Fruit fly (Drosophila melanogaster): ENCODE data around the gene Sdr.

The Sdr gene

dm6 chr3R:14890064-14890709 lies 28.2 kb upstream of the Sdr start, which contains the start of the genes CycC and UQCR-C1 (continued):
- TF ChIP-seq phol (tag; optimal IDR thresholded peaks at IDR 0.05): peak; percentile 34
- TF ChIP-seq CG17802 (tag; optimal IDR thresholded peaks at IDR 0.05): peak; percentile 11
- no peak for TF ChIP-seq lola (GFP tag; optimal IDR thresholded peaks at IDR 0.05)
- TF ChIP-seq Fer2 (tag; optimal IDR thresholded peaks at IDR 0.05): no peak
- no peak for TF ChIP-seq Doc2 (GFP tag; IDR thresholded peaks at IDR 0.05)
- no peak for TF ChIP-seq CG10321 (GFP tag; IDR thresholded peaks at IDR 0.05)
- TF ChIP-seq ewg (GFP tag; optimal IDR thresholded peaks at IDR 0.05): peak; percentile 30

DNA sequence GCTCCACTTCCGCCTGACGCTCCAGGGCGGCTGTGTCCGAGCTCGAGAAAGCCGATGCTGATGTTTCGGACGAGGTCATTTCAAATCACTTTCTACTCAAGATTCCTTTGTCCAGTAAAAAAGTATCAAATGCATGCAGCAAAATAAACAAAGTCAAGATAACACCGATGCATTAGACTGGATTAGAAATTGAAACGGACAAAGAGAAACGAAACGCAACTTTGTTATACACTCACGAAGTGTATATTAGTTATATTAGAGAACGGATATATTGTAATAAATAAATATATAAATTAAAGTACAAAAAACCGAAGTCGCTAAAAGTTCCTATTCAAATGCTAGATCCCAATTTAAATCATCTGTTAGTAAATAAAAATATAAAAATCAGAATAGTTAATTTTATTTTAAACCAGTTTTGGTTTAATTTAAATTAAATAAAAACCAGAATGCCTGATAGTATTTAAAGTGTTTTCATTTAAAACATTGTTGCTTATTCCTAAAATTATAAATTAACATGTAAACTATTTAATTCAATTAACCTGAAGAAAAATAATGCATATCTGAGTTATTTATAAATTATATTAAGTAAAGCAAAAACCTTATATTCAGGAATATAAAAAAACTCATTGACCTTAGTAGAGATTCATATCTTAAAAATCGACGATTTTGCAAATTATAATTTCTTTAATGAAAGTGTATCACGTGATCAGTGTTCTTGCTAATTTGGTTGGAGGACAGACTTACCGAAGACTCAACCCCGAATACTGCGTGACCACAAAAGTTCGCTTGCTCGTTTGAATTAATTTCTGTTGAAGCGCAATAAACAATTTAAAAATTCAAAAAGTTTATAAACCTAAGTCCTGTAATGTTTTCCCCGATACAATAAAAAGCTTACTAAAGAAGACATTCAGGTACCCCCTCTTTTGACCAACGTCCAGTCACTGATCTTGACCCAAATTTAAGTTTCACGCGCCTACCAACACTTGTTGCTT lies 24.3 kb upstream of the Sdr start, which contains the start of gene Dph2:
Gene Dph2, minus strand, starts transcription at position 164 of the 992 bp plus-strand sequence.
- peak; percentile 87 for TF ChIP-seq CG7839 (tag; optimal IDR thresholded peaks at IDR 0.05)
- peak; percentile 70 for TF ChIP-seq CG15696 (tag; optimal IDR thresholded peaks at IDR 0.05)
- TF ChIP-seq fd3F (GFP tag; optimal IDR thresholded peaks at IDR 0.05): peak; percentile 64
- TF ChIP-seq cwo (GFP tag; optimal IDR thresholded peaks at IDR 0.05): peak; percentile 59
- TF ChIP-seq CG3838 (GFP tag; optimal IDR thresholded peaks at IDR 0.05): no peak
- TF ChIP-seq Neu2 (GFP tag; optimal IDR thresholded peaks at IDR 0.05; ENCODE audit: borderline replicate concordance): no peak
- peak; percentile 90 for TF ChIP-seq CG1024 (GFP tag; IDR thresholded peaks at IDR 0.05)
- peak; percentile 58 for TF ChIP-seq CG2116 (GFP tag; optimal IDR thresholded peaks at IDR 0.05)
- TF ChIP-seq seq (GFP tag; IDR thresholded peaks at IDR 0.05): no peak
- TF ChIP-seq CG18262 (tag; optimal IDR thresholded peaks at IDR 0.05): peak; percentile 91
- TF ChIP-seq CG10431 (GFP tag; optimal IDR thresholded peaks at IDR 0.05): no peak
- peak; percentile 18; the same call in 1 of the 2 replicates for TF ChIP-seq Taf1 (GFP tag; IDR thresholded peaks at IDR 0.05)
- TF ChIP-seq ase (GFP tag; IDR thresholded peaks at IDR 0.05): peak; percentile 79; the same call in 2 of the 3 replicates
- TF ChIP-seq ftz-f1 (GFP tag; optimal IDR thresholded peaks at IDR 0.05): peak; percentile 92
- TF ChIP-seq CG3847 (GFP tag; IDR thresholded peaks at IDR 0.05): peak; percentile 75
- 0 out of 2 replicates have a peak, but pooled peaks have one; percentile 19 for TF ChIP-seq GATAe (GFP tag; conservative IDR thresholded peaks at IDR 0.05)
- TF ChIP-seq CG6854 (GFP tag; optimal IDR thresholded peaks at IDR 0.05): no peak
- TF ChIP-seq CG18476 (GFP tag; optimal IDR thresholded peaks at IDR 0.05): no peak
- TF ChIP-seq CG9609 (GFP tag; optimal IDR thresholded peaks at IDR 0.05): peak; percentile 3
- TF ChIP-seq CG10267 (tag; optimal IDR thresholded peaks at IDR 0.05): peak; percentile 83
- TF ChIP-seq sima (GFP tag; optimal IDR thresholded peaks at IDR 0.05): no peak
- no peak for TF ChIP-seq vnd (GFP tag; IDR thresholded peaks at IDR 0.05; ENCODE audit: partially characterized antibody)
- peak; percentile 30 for TF ChIP-seq mam (GFP tag; optimal IDR thresholded peaks at IDR 0.05)
- TF ChIP-seq slp2 (GFP tag; optimal IDR thresholded peaks at IDR 0.05): peak; percentile 23
- TF ChIP-seq Hr51 (GFP tag; optimal IDR thresholded peaks at IDR 0.05): peak in 1 of 2 experiments; percentile 87
- peak; percentile 81 for TF ChIP-seq Dbx (GFP tag; IDR thresholded peaks at IDR 0.05)
- peak; percentile 73 for TF ChIP-seq CG34422 (GFP tag; IDR thresholded peaks at IDR 0.05)
- peak; percentile 70 for TF ChIP-seq HmgZ (tag; optimal IDR thresholded peaks at IDR 0.05)
- peak; percentile 88 for TF ChIP-seq CG14667 (GFP tag; IDR thresholded peaks at IDR 0.05)
- peak; percentile 33; the same call in 1 of the 2 replicates for TF ChIP-seq bbx (GFP tag; IDR thresholded peaks at IDR 0.05; ENCODE audit: partially characterized antibody)
- TF ChIP-seq CG30020 (tag; optimal IDR thresholded peaks at IDR 0.05): peak; percentile 98
- TF ChIP-seq ttk (GFP tag; IDR thresholded peaks at IDR 0.05): peak; percentile 83
- TF ChIP-seq ken (GFP tag; IDR thresholded peaks at IDR 0.05): peak; percentile 74
- peak; percentile 20 for TF ChIP-seq CG7786 (GFP tag; optimal IDR thresholded peaks at IDR 0.05)
- TF ChIP-seq CG12104 (GFP tag; optimal IDR thresholded peaks at IDR 0.05): peak; percentile 66
- TF ChIP-seq CG7963 (GFP tag; IDR thresholded peaks at IDR 0.05; ENCODE audit: partially characterized antibody): no peak
- TF ChIP-seq pho (GFP tag; optimal IDR thresholded peaks at IDR 0.05): peak; percentile 53
- TF ChIP-seq nerfin-2 (GFP tag; IDR thresholded peaks at IDR 0.05; ENCODE audit: partially characterized antibody): no peak

Data from whole organism, embryonic.